Worm (Caenorhabditis elegans) whole organism, young adult: ENCODE results near the gene Y62H9A.11.

Experiments
- B0261.1 ChIP-seq: sonication (generic microtip); optimal IDR thresholded peaks from 2 replicates; lab custom pipeline; 2016; ENCODE audit warnings: mild to moderate bottlenecking, missing genetic modification characterization, moderate library complexity, missing compliant biosample characterization
- C17E4.6 ChIP-seq: fragments of 200-800 bp; sonication (Bioruptor generic); IDR thresholded peaks from 2 replicates; pipeline ENCODE4 v1.3.6; 2022; ENCODE audit warnings: missing genetic modification reagents, missing genetic modification characterization, missing compliant biosample characterization
- F10E7.11 ChIP-seq: sonication (generic microtip); optimal IDR thresholded peaks from 2 replicates; lab custom pipeline; 2017; ENCODE audit warnings: mild to moderate bottlenecking, missing genetic modification characterization, moderate library complexity, missing compliant biosample characterization
- F23B12.7 ChIP-seq: sonication (generic microtip); optimal IDR thresholded peaks from 2 replicates; lab custom pipeline; 2017; ENCODE audit warnings: missing genetic modification characterization, mild to moderate bottlenecking, missing compliant biosample characterization, antibody characterized with exemption, moderate library complexity; ENCODE audit not compliant: insufficient read depth
- F33H1.4 ChIP-seq: fragments of 200-800 bp; sonication (Bioruptor generic); IDR thresholded peaks from 2 replicates; pipeline ENCODE4 v1.3.6; 2022; ENCODE audit warnings: missing genetic modification reagents, missing genetic modification characterization, missing compliant biosample characterization
- F49E8.2 ChIP-seq: sonication (generic microtip); optimal IDR thresholded peaks from 3 replicates; lab custom pipeline; 2017; ENCODE audit warnings: missing genetic modification characterization, mild to moderate bottlenecking, missing compliant biosample characterization, antibody characterized with exemption, moderate library complexity; ENCODE audit not compliant: insufficient read depth
- F57A8.1 ChIP-seq: fragments of 200-800 bp; sonication (Bioruptor generic); optimal IDR thresholded peaks from 2 replicates; lab custom pipeline; 2018; ENCODE audit warnings: mild to moderate bottlenecking, missing genetic modification characterization, moderate library complexity, missing compliant biosample characterization
- F57C9.4 ChIP-seq: sonication (generic microtip); optimal IDR thresholded peaks from 2 replicates; lab custom pipeline; 2017; ENCODE audit warnings: mild to moderate bottlenecking, missing genetic modification characterization, missing compliant biosample characterization
- Y53F4B.3 ChIP-seq: fragments of 200-800 bp; sonication (Bioruptor generic); IDR thresholded peaks from 2 replicates; pipeline ENCODE4 v1.3.6; 2022; ENCODE audit warnings: missing genetic modification reagents, missing genetic modification characterization, missing compliant biosample characterization
- Y79H2A.3 ChIP-seq: fragments of 200-800 bp; sonication (Bioruptor generic); conservative IDR thresholded peaks from 2 replicates; pipeline ENCODE4 v1.3.6; 2022; ENCODE audit warnings: missing genetic modification reagents, missing genetic modification characterization, missing compliant biosample characterization
- Y95B8A.8 ChIP-seq: fragments of 200-800 bp; sonication (Bioruptor generic); IDR thresholded peaks from 2 replicates; pipeline ENCODE4 v1.3.6; 2022; ENCODE audit warnings: missing genetic modification reagents, missing genetic modification characterization, missing compliant biosample characterization
- akir-1 ChIP-seq: fragments of 200-800 bp; sonication (Bioruptor generic); optimal IDR thresholded peaks from 2 replicates; lab custom pipeline; 2018; ENCODE audit warnings: mild to moderate bottlenecking, missing genetic modification characterization, moderate library complexity, missing compliant biosample characterization
- aptf-2 ChIP-seq: fragments of 200-800 bp; sonication (Bioruptor generic); conservative IDR thresholded peaks from 2 replicates; pipeline ENCODE4 v1.3.6; 2022; ENCODE audit warnings: missing genetic modification reagents, missing genetic modification characterization, missing compliant biosample characterization
- atf-7 ChIP-seq: sonication (generic microtip); optimal IDR thresholded peaks from 2 replicates; lab custom pipeline; 2017; ENCODE audit warnings: mild to moderate bottlenecking, missing genetic modification characterization, missing compliant biosample characterization
- athp-1 ChIP-seq: sonication (generic microtip); optimal IDR thresholded peaks from 2 replicates; lab custom pipeline; 2017; ENCODE audit warnings: mild to moderate bottlenecking, missing genetic modification characterization, missing compliant biosample characterization
- attf-6 ChIP-seq: fragments of 200-800 bp; sonication (Bioruptor generic); IDR thresholded peaks from 2 replicates; pipeline ENCODE4 v1.3.6; 2022; ENCODE audit warnings: missing genetic modification reagents, missing genetic modification characterization, missing compliant biosample characterization
- bed-2 ChIP-seq: fragments of 200-800 bp; sonication (Bioruptor generic); IDR thresholded peaks from 2 replicates; pipeline ENCODE4 v1.3.6; 2022; ENCODE audit warnings: missing genetic modification reagents, missing genetic modification characterization, missing compliant biosample characterization
- ceh-40 ChIP-seq: fragments of 200-800 bp; sonication (Bioruptor generic); IDR thresholded peaks from 2 replicates; pipeline ENCODE4 v1.3.6; 2022; ENCODE audit warnings: missing genetic modification characterization, missing compliant biosample characterization
- die-1 ChIP-seq: sonication (generic microtip); optimal IDR thresholded peaks from 2 replicates; lab custom pipeline; 2016; ENCODE audit warnings: missing genotype, mild to moderate bottlenecking, missing genetic modification characterization, missing compliant biosample characterization
- dox-1 ChIP-seq: fragments of 200-800 bp; sonication (Bioruptor generic); IDR thresholded peaks from 2 replicates; pipeline ENCODE4 v1.3.6; 2022; ENCODE audit warnings: missing genetic modification reagents, missing genetic modification characterization, missing compliant biosample characterization
- dpl-1 ChIP-seq: fragments of 150-350 bp; optimal IDR thresholded peaks from 2 replicates; lab custom pipeline; 2014; ENCODE audit warnings: missing biosample characterization, missing genetic modification reagents, missing genetic modification characterization
- efl-1 ChIP-seq: fragments of 150-350 bp; optimal IDR thresholded peaks from 2 replicates; lab custom pipeline; 2014; ENCODE audit warnings: missing biosample characterization, missing genetic modification reagents, missing genetic modification characterization
- egl-44 ChIP-seq: fragments of 200-800 bp; sonication (Bioruptor generic); IDR thresholded peaks from 2 replicates; pipeline ENCODE4 v1.3.6; 2022; ENCODE audit warnings: missing genetic modification reagents, missing genetic modification characterization, missing compliant biosample characterization
- fkh-3 ChIP-seq: sonication (generic microtip); optimal IDR thresholded peaks from 2 replicates; lab custom pipeline; 2016; ENCODE audit warnings: mild to moderate bottlenecking, missing genetic modification characterization, missing compliant biosample characterization
- gei-17 ChIP-seq: fragments of 200-800 bp; sonication (Bioruptor generic); optimal IDR thresholded peaks from 2 replicates; lab custom pipeline; 2018; ENCODE audit warnings: mild to moderate bottlenecking, missing genetic modification characterization, missing compliant biosample characterization
- him-1 ChIP-seq: sonication (generic microtip); optimal IDR thresholded peaks from 2 replicates; lab custom pipeline; 2016; ENCODE audit warnings: missing genotype, missing genetic modification reagents, missing genetic modification characterization, missing compliant biosample characterization
- hlh-12 ChIP-seq: sonication (generic microtip); optimal IDR thresholded peaks from 2 replicates; lab custom pipeline; 2016; ENCODE audit warnings: missing genetic modification characterization, missing compliant biosample characterization
- hmg-1.2 ChIP-seq: fragments of 200-800 bp; sonication (Bioruptor generic); IDR thresholded peaks from 2 replicates; pipeline ENCODE4 v1.3.6; 2022; ENCODE audit warnings: missing genetic modification reagents, missing genetic modification characterization, missing compliant biosample characterization
- hmg-20 ChIP-seq: fragments of 200-800 bp; sonication (Bioruptor generic); IDR thresholded peaks from 2 replicates; pipeline ENCODE4 v1.3.6; 2022; ENCODE audit warnings: missing genetic modification reagents, missing genetic modification characterization, missing compliant biosample characterization
- hrde-1 ChIP-seq: sonication (generic microtip); optimal IDR thresholded peaks from 2 replicates; lab custom pipeline; 2016; ENCODE audit warnings: missing genetic modification characterization, mild to moderate bottlenecking, missing compliant biosample characterization, moderate library complexity, missing genotype, missing genetic modification reagents, borderline replicate concordance
- hsf-1 ChIP-seq: fragments of 200-800 bp; sonication (Bioruptor generic); IDR thresholded peaks from 2 replicates; pipeline ENCODE4 v1.3.6; 2022; ENCODE audit warnings: missing genetic modification reagents, missing genetic modification characterization, missing compliant biosample characterization
- lag-1 ChIP-seq: fragments of 200-800 bp; sonication (Bioruptor generic); IDR thresholded peaks from 2 replicates; pipeline ENCODE4 v1.3.6; 2022; ENCODE audit warnings: missing genetic modification reagents, missing genetic modification characterization, missing compliant biosample characterization
- let-526 ChIP-seq: fragments of 200-800 bp; sonication (Bioruptor generic); IDR thresholded peaks from 2 replicates; pipeline ENCODE4 v1.3.6; 2022; ENCODE audit warnings: missing genetic modification reagents, missing genetic modification characterization, missing compliant biosample characterization
- lin-54 ChIP-seq: fragments of 200-800 bp; sonication (Bioruptor generic); optimal IDR thresholded peaks from 2 replicates; lab custom pipeline; 2018; ENCODE audit warnings: mild to moderate bottlenecking, missing genetic modification characterization, missing compliant biosample characterization
- madf-10 ChIP-seq: sonication (generic microtip); optimal IDR thresholded peaks from 2 replicates; lab custom pipeline; 2016; ENCODE audit warnings: mild to moderate bottlenecking, missing genetic modification characterization, missing compliant biosample characterization
- madf-3 ChIP-seq: fragments of 200-800 bp; sonication (Bioruptor generic); IDR thresholded peaks from 2 replicates; pipeline ENCODE4 v1.3.6; 2022; ENCODE audit warnings: missing genetic modification reagents, missing genetic modification characterization, missing compliant biosample characterization
- madf-8 ChIP-seq: fragments of 200-800 bp; sonication (Bioruptor generic); conservative IDR thresholded peaks from 2 replicates; pipeline ENCODE4 v1.3.6; 2022; ENCODE audit warnings: missing genetic modification reagents, missing genetic modification characterization, missing compliant biosample characterization
- nfya-1 ChIP-seq: sonication (generic microtip); optimal IDR thresholded peaks from 2 replicates; lab custom pipeline; 2017; ENCODE audit warnings: antibody characterized with exemption, missing compliant biosample characterization, missing genetic modification characterization, borderline replicate concordance; ENCODE audit not compliant: insufficient read depth
- nhr-179 ChIP-seq: sonication (generic microtip); optimal IDR thresholded peaks from 2 replicates; lab custom pipeline; 2016; ENCODE audit warnings: mild to moderate bottlenecking, missing genetic modification characterization, missing compliant biosample characterization
- pha-4 ChIP-seq: fragments of 150-350 bp; sonication (generic microtip); optimal IDR thresholded peaks from 2 replicates; lab custom pipeline; 2014; ENCODE audit warnings: missing biosample characterization, missing genetic modification reagents, missing genetic modification characterization
- repo-1 ChIP-seq: sonication (generic microtip); optimal IDR thresholded peaks from 2 replicates; lab custom pipeline; 2017; ENCODE audit warnings: mild to moderate bottlenecking, missing genetic modification characterization, missing compliant biosample characterization
- somi-1 ChIP-seq: fragments of 200-800 bp; sonication (Bioruptor generic); optimal IDR thresholded peaks from 2 replicates; lab custom pipeline; 2018; ENCODE audit warnings: mild to moderate bottlenecking, missing genetic modification characterization, missing compliant biosample characterization
- unc-62 ChIP-seq: fragments of 150-350 bp; optimal IDR thresholded peaks from 2 replicates; lab custom pipeline; 2014; ENCODE audit warnings: missing biosample characterization, missing genetic modification reagents, missing genetic modification characterization
- zfh-2 ChIP-seq: fragments of 200-800 bp; sonication (Bioruptor generic); conservative IDR thresholded peaks from 2 replicates; pipeline ENCODE4 v1.3.6; 2022; ENCODE audit warnings: missing genetic modification reagents, missing genetic modification characterization, missing compliant biosample characterization
- zim-3 ChIP-seq: sonication (generic microtip); optimal IDR thresholded peaks from 2 replicates; lab custom pipeline; 2017; ENCODE audit warnings: mild to moderate bottlenecking, missing genetic modification characterization, moderate library complexity, missing compliant biosample characterization
- ztf-25 ChIP-seq: fragments of 200-800 bp; sonication (Bioruptor generic); IDR thresholded peaks from 2 replicates; pipeline ENCODE4 v1.3.6; 2022; ENCODE audit warnings: missing genetic modification reagents, missing genetic modification characterization, missing compliant biosample characterization

The Y62H9A.11 gene

ce11 chrX:11937343-11937935 lies 30.3 kb upstream of the Y62H9A.11 start (continued):
- TF ChIP-seq gei-17 = peak; percentile 98
- no peak for TF ChIP-seq nfya-1
- TF ChIP-seq F57C9.4 (tag; lab: Kevin White, UChicago) = peak; percentile 28
- peak; percentile 45 for TF ChIP-seq die-1
- peak; percentile 78; the same call in 1 of the 2 replicates for TF ChIP-seq let-526 (GFP tag; lab: Robert Waterston, UW)
- TF ChIP-seq bed-2 (GFP tag; lab: Robert Waterston, UW) = no peak
- peak; percentile 98 for TF ChIP-seq somi-1 (GFP tag; lab: Kevin White, UChicago)
- TF ChIP-seq dpl-1 (GFP tag; lab: Kevin White, UChicago) = no peak

DNA sequence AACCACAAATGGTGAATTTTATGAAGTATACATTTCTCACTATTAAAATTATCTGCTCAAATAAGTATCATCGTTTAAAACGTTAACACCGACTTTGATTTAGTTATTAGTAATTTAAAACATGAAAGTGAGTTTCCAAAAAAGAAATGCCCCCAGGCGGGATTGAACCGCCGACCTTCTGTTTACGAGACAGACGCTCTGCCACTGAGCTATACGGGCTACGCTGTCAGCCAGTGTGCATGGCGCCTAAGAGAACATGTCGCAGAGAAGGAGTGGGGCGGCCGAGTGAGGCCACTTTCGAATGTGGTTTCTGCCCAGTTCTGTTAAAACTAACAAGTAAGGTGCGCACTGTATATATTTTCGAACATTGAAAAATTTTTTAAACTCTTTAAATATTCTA lies 27.8 kb upstream of the Y62H9A.11 start:
- TF ChIP-seq zim-3 (tag; lab: Kevin White, UChicago) (peak; percentile 25), madf-8 (GFP tag; lab: Robert Waterston, UW) (no peak), C17E4.6 (no peak), Y95B8A.8 (GFP tag; lab: Robert Waterston, UW) (no peak), hmg-1.2 (GFP tag; lab: Robert Waterston, UW) (peak; percentile 82), repo-1 (tag; lab: Kevin White, UChicago) (peak; percentile 5), B0261.1 (peak; percentile 90), Y79H2A.3 (GFP tag; lab: Robert Waterston, UW) (no peak), F57A8.1 (GFP tag; lab: Kevin White, UChicago) (no peak), zfh-2 (GFP tag; lab: Robert Waterston, UW) (no peak), nhr-179 (tag; lab: Kevin White, UChicago) (peak; percentile 39), die-1 (peak; percentile 84), egl-44 (GFP tag; lab: Robert Waterston, UW) (peak; percentile 82), Y53F4B.3 (GFP tag; lab: Robert Waterston, UW) (no peak), madf-10 (tag; lab: Kevin White, UChicago) (peak; percentile 77), pha-4 (no peak), hmg-20 (GFP tag; lab: Robert Waterston, UW) (peak; percentile 72; the same call in 1 of the 2 replicates), fkh-3 (tag; lab: Kevin White, UChicago) (peak; percentile 13), F49E8.2 (tag; lab: Kevin White, UChicago) (no peak), dox-1 (GFP tag; lab: Robert Waterston, UW) (peak; percentile 81; the same call in 1 of the 2 replicates), aptf-2 (0 out of 2 replicates have a peak, but pooled peaks have one; percentile 42), F33H1.4 (no peak), F10E7.11 (no peak), atf-7 (tag; lab: Kevin White, UChicago) (peak; percentile 32), hsf-1 (GFP tag; lab: Robert Waterston, UW) (no peak), him-1 (tag; lab: Kevin White, UChicago) (peak; percentile 91), ztf-25 (GFP tag; lab: Robert Waterston, UW) (peak; percentile 84; the same call in 1 of the 2 replicates), hlh-12 (no peak), hrde-1 (tag; lab: Kevin White, UChicago) (peak; percentile 18), lin-54 (GFP tag; lab: Kevin White, UChicago) (peak; percentile 50), gei-17 (peak; percentile 89), ceh-40 (GFP tag; lab: Robert Waterston, UW) (no peak), akir-1 (no peak), attf-6 (GFP tag; lab: Robert Waterston, UW) (0 out of 2 replicates have a peak, but pooled peaks have one; percentile 12), unc-62 (no peak), F23B12.7 (tag; lab: Kevin White, UChicago) (peak; percentile 45), lag-1 (GFP tag; lab: Robert Waterston, UW) (no peak), efl-1 (GFP tag; lab: Kevin White, UChicago) (no peak), dpl-1 (GFP tag; lab: Kevin White, UChicago) (no peak), madf-3 (GFP tag; lab: Robert Waterston, UW) (no peak), athp-1 (no peak)
